Worm (Caenorhabditis elegans): ENCODE measurements around the gene F53H4.3.

The F53H4.3 gene

ce11 chrX:15838496-15838948 lies 48.9 kb downstream of the F53H4.3 start, which contains the start of gene acox-1.6:
TSS of gene acox-1.6 (minus strand) at chrX:15838546.
- TF ChIP-seq ztf-4 (tag; optimal IDR thresholded peaks at IDR 0.05) (no peak), zag-1 (tag; optimal IDR thresholded peaks at IDR 0.05) (no peak), fos-1 (tag; optimal IDR thresholded peaks at IDR 0.05) (peak; percentile 46), nhr-77 (tag; optimal IDR thresholded peaks at IDR 0.05) (no peak)

All from whole organism, L2 larva.